Fruit fly (Drosophila melanogaster) whole organism, embryonic: ENCODE data around the gene Vta1.

Source experiments
- CG10209 ChIP-seq: fragments of 200-800 bp; sonication (Bioruptor generic); optimal IDR thresholded peaks from 3 replicates; lab custom pipeline; 2017; ENCODE audit warnings: missing biosample characterization, mild to moderate bottlenecking, missing genetic modification characterization, missing genetic modification reagents
- CG10979 ChIP-seq: fragments of 200-800 bp; sonication (Bioruptor generic); optimal IDR thresholded peaks from 2 replicates; lab custom pipeline; 2018; ENCODE audit warnings: missing biosample characterization, mild to moderate bottlenecking, missing genetic modification characterization, moderate library complexity
- CG12236 ChIP-seq: fragments of 200-800 bp; sonication (Bioruptor generic); optimal IDR thresholded peaks from 2 replicates; lab custom pipeline; 2016; ENCODE audit warnings: missing biosample characterization, missing genetic modification characterization
- CG12299 ChIP-seq: fragments of 200-800 bp; sonication (Bioruptor generic); optimal IDR thresholded peaks from 2 replicates; lab custom pipeline; 2018; ENCODE audit warnings: missing biosample characterization, mild to moderate bottlenecking, missing genetic modification characterization
- CG12744 ChIP-seq: fragments of 200-800 bp; sonication (Bioruptor generic); optimal IDR thresholded peaks from 2 replicates; lab custom pipeline; 2016; ENCODE audit warnings: missing biosample characterization, missing genetic modification characterization
- CG14860 ChIP-seq: fragments of 200-800 bp; sonication (Bioruptor generic); IDR thresholded peaks from 3 replicates; pipeline ENCODE4 v1.3.6; 2022; ENCODE audit warnings: missing biosample characterization, missing genetic modification characterization; ENCODE audit not compliant: partially characterized antibody
- CG17361 ChIP-seq: fragments of 200-800 bp; sonication (Bioruptor generic); IDR thresholded peaks from 3 replicates; pipeline ENCODE4 v1.3.6; 2022; ENCODE audit warnings: missing biosample characterization, missing genetic modification characterization
- CG17568 ChIP-seq: fragments of 200-800 bp; sonication (Bioruptor generic); optimal IDR thresholded peaks from 2 replicates; lab custom pipeline; 2018; ENCODE audit warnings: missing biosample characterization, mild to moderate bottlenecking, missing genetic modification characterization, moderate library complexity
- CG31224 ChIP-seq: fragments of 200-800 bp; sonication (Bioruptor generic); IDR thresholded peaks from 2 replicates; pipeline ENCODE4 v1.3.6; 2022; ENCODE audit warnings: missing biosample characterization, missing genetic modification characterization
- CG33213 ChIP-seq: fragments of 200-800 bp; sonication (Bioruptor generic); optimal IDR thresholded peaks from 3 replicates; lab custom pipeline; 2016; ENCODE audit warnings: missing biosample characterization, missing genetic modification characterization
- CG3726 ChIP-seq: fragments of 200-800 bp; sonication (Bioruptor generic); IDR thresholded peaks from 3 replicates; pipeline ENCODE4, ENCODE4 v1.3.6; 2022; ENCODE audit warnings: missing biosample characterization, missing genetic modification characterization
- CG42726 ChIP-seq: fragments of 200-800 bp; sonication (Bioruptor generic); IDR thresholded peaks from 2 replicates; pipeline ENCODE4 v1.3.6; 2022; ENCODE audit warnings: missing biosample characterization, missing genetic modification characterization; ENCODE audit not compliant: partially characterized antibody
- CG4404 ChIP-seq: fragments of 200-800 bp; sonication (Bioruptor generic); IDR thresholded peaks from 2 replicates; pipeline ENCODE4 v1.3.6; 2022; ENCODE audit warnings: missing biosample characterization, missing genetic modification characterization
- CG4424 ChIP-seq: fragments of 200-800 bp; sonication (Bioruptor generic); optimal IDR thresholded peaks from 3 replicates; lab custom pipeline; 2016; ENCODE audit warnings: missing biosample characterization, missing genetic modification characterization
- CG6254 ChIP-seq: fragments of 200-800 bp; sonication (Bioruptor generic); optimal IDR thresholded peaks from 3 replicates; lab custom pipeline; 2017; ENCODE audit warnings: mild to moderate bottlenecking, missing biosample characterization, missing genetic modification reagents, missing genetic modification characterization
- CG6791 ChIP-seq: fragments of 200-800 bp; sonication (Bioruptor generic); IDR thresholded peaks from 3 replicates; pipeline ENCODE4 v1.3.6; 2022; ENCODE audit warnings: missing biosample characterization, missing genetic modification characterization; ENCODE audit not compliant: partially characterized antibody
- CG7556 ChIP-seq: fragments of 200-800 bp; sonication (Bioruptor generic); optimal IDR thresholded peaks from 2 replicates; lab custom pipeline; 2017; ENCODE audit warnings: missing biosample characterization, mild to moderate bottlenecking, missing genetic modification characterization
- CG7839 ChIP-seq: fragments of 200-800 bp; sonication (Bioruptor generic); optimal IDR thresholded peaks from 3 replicates; lab custom pipeline; 2018; ENCODE audit warnings: missing biosample characterization, mild to moderate bottlenecking, missing genetic modification characterization, moderate library complexity
- CG9215 ChIP-seq: fragments of 200-800 bp; sonication (Bioruptor generic); IDR thresholded peaks from 2 replicates; pipeline ENCODE4 v1.3.6; 2022; ENCODE audit warnings: missing biosample characterization, missing genetic modification characterization
- Chrac-16 ChIP-seq: fragments of 200-800 bp; sonication (Bioruptor generic); optimal IDR thresholded peaks from 3 replicates; lab custom pipeline; 2016; ENCODE audit warnings: missing biosample characterization, missing genetic modification characterization
- Doc2 ChIP-seq: fragments of 200-800 bp; sonication (Bioruptor generic); IDR thresholded peaks from 2 replicates; pipeline ENCODE4 v1.3.6; 2022; ENCODE audit warnings: missing biosample characterization, missing genetic modification characterization
- Doc3 ChIP-seq: fragments of 200-800 bp; sonication (Bioruptor generic); IDR thresholded peaks from 3 replicates; pipeline ENCODE4 v1.3.6; 2022; ENCODE audit warnings: missing biosample characterization, missing genetic modification characterization; ENCODE audit not compliant: partially characterized antibody
- E2f1 ChIP-seq: fragments of 200-800 bp; sonication (Bioruptor generic); IDR thresholded peaks from 2 replicates; pipeline ENCODE4 v1.3.6; 2022; ENCODE audit warnings: missing biosample characterization, missing genetic modification characterization
- E2f2 ChIP-seq: fragments of 200-800 bp; sonication (Bioruptor generic); IDR thresholded peaks from 2 replicates; pipeline ENCODE4 v1.3.6; 2022; ENCODE audit warnings: missing biosample characterization, missing genetic modification characterization
- Gug ChIP-seq: fragments of 200-800 bp; sonication (Bioruptor generic); IDR thresholded peaks from 4 replicates; pipeline ENCODE4 v1.3.6; 2022; ENCODE audit warnings: missing biosample characterization, missing genetic modification characterization
- H2.0 ChIP-seq: fragments of 200-800 bp; sonication (Bioruptor generic); IDR thresholded peaks from 2 replicates; pipeline ENCODE4 v1.3.6; 2022; ENCODE audit warnings: missing biosample characterization, missing genetic modification characterization
- Hand ChIP-seq: fragments of 200-800 bp; sonication (Bioruptor generic); optimal IDR thresholded peaks from 2 replicates; lab custom pipeline; 2017; ENCODE audit warnings: mild to moderate bottlenecking, missing biosample characterization, missing genetic modification reagents, missing genetic modification characterization
- Nf-YA ChIP-seq: fragments of 200-800 bp; sonication (Bioruptor generic); IDR thresholded peaks from 2 replicates; pipeline ENCODE4 v1.3.6; 2022; ENCODE audit warnings: missing biosample characterization, missing genetic modification characterization
- Ptx1 ChIP-seq: fragments of 200-800 bp; sonication (Bioruptor generic); IDR thresholded peaks from 2 replicates; pipeline ENCODE4 v1.3.6; 2022; ENCODE audit warnings: missing biosample characterization, missing genetic modification characterization
- Taf1 ChIP-seq: fragments of 200-800 bp; sonication (Bioruptor generic); IDR thresholded peaks from 2 replicates; pipeline ENCODE4 v1.3.6; 2022; ENCODE audit warnings: missing biosample characterization, missing genetic modification characterization
- aop ChIP-seq: fragments of 200-800 bp; sonication (Bioruptor generic); IDR thresholded peaks from 2 replicates; pipeline ENCODE4 v1.3.6; 2022; ENCODE audit warnings: missing biosample characterization, missing genetic modification characterization
- bbx ChIP-seq: fragments of 200-800 bp; sonication (Bioruptor generic); IDR thresholded peaks from 2 replicates; pipeline ENCODE4 v1.3.6; 2022; ENCODE audit warnings: missing biosample characterization, missing genetic modification characterization; ENCODE audit not compliant: partially characterized antibody
- caup ChIP-seq: fragments of 200-800 bp; sonication (Bioruptor generic); optimal IDR thresholded peaks from 3 replicates; lab custom pipeline; 2017; ENCODE audit warnings: missing biosample characterization, mild to moderate bottlenecking, missing genetic modification characterization, moderate library complexity; ENCODE audit not compliant: severe bottlenecking
- chinmo ChIP-seq: fragments of 200-800 bp; sonication (Bioruptor generic); IDR thresholded peaks from 4 replicates; pipeline ENCODE4 v1.3.6; 2022; ENCODE audit warnings: missing biosample characterization, missing genetic modification characterization; ENCODE audit not compliant: partially characterized antibody
- danr ChIP-seq: fragments of 200-800 bp; sonication (Bioruptor generic); IDR thresholded peaks from 2 replicates; pipeline ENCODE4 v1.3.6; 2022; ENCODE audit warnings: missing biosample characterization, missing genetic modification characterization
- dysf ChIP-seq: fragments of 200-800 bp; sonication (Bioruptor generic); IDR thresholded peaks from 3 replicates; pipeline ENCODE4 v1.3.6; 2022; ENCODE audit warnings: missing biosample characterization, missing genetic modification characterization
- fru ChIP-seq: fragments of >200 bp; optimal IDR thresholded peaks from 2 replicates; lab custom pipeline; 2017
- gfzf ChIP-seq: fragments of 200-800 bp; sonication (Bioruptor generic); optimal IDR thresholded peaks from 2 replicates; lab custom pipeline; 2016; ENCODE audit warnings: missing biosample characterization, mild to moderate bottlenecking, missing genetic modification characterization, moderate library complexity
- hkb ChIP-seq, 2 experiments: fragments of 200-800 bp in 1 of 2; fragments of >200 bp in 1 of 2; sonication (Bioruptor generic) in 1 of 2; IDR thresholded peaks in 1 of 2; optimal IDR thresholded peaks in 1 of 2; 2 replicates each; pipeline versions ENCODE4 v1.3.6 to Lab custom; 2017 to 2022; ENCODE audit warnings: missing biosample characterization in 1 of 2, missing genetic modification characterization in 1 of 2
- jing ChIP-seq: fragments of 200-800 bp; sonication (Bioruptor generic); optimal IDR thresholded peaks from 2 replicates; lab custom pipeline; 2018; ENCODE audit warnings: missing biosample characterization, mild to moderate bottlenecking, missing genetic modification characterization
- lilli ChIP-seq: fragments of 200-800 bp; sonication (Bioruptor generic); optimal IDR thresholded peaks from 3 replicates; lab custom pipeline; 2016; ENCODE audit warnings: missing biosample characterization, missing genetic modification characterization
- nau ChIP-seq: fragments of 200-800 bp; sonication (Bioruptor generic); optimal IDR thresholded peaks from 3 replicates; lab custom pipeline; 2017; ENCODE audit warnings: missing biosample characterization, mild to moderate bottlenecking, missing genetic modification characterization, missing genetic modification reagents
- oc ChIP-seq: fragments of 200-800 bp; sonication (Bioruptor generic); optimal IDR thresholded peaks from 2 replicates; lab custom pipeline; 2018; ENCODE audit warnings: missing biosample characterization, mild to moderate bottlenecking, missing genetic modification characterization, moderate library complexity
- scrt ChIP-seq: fragments of 200-800 bp; sonication (Bioruptor generic); optimal IDR thresholded peaks from 2 replicates; lab custom pipeline; 2018; ENCODE audit warnings: missing biosample characterization, mild to moderate bottlenecking, missing genetic modification characterization, moderate library complexity
- sna ChIP-seq: fragments of 200-800 bp; sonication (Bioruptor generic); IDR thresholded peaks from 2 replicates; pipeline ENCODE4 v1.3.6; 2022; ENCODE audit warnings: missing biosample characterization, missing genetic modification characterization; ENCODE audit not compliant: partially characterized antibody
- tin ChIP-seq: fragments of 200-800 bp; sonication (Bioruptor generic); optimal IDR thresholded peaks from 3 replicates; lab custom pipeline; 2016; ENCODE audit warnings: missing biosample characterization, missing genetic modification characterization
- tio ChIP-seq: fragments of 200-800 bp; sonication (Bioruptor generic); optimal IDR thresholded peaks from 2 replicates; lab custom pipeline; 2017; ENCODE audit warnings: missing biosample characterization, missing genetic modification characterization, inconsistent platforms
- trem ChIP-seq: fragments of 200-800 bp; optimal IDR thresholded peaks from 3 replicates; lab custom pipeline; 2019; ENCODE audit warnings: missing biosample characterization, mild to moderate bottlenecking, missing genetic modification characterization, moderate library complexity
- wek ChIP-seq: fragments of 200-800 bp; sonication (Bioruptor generic); optimal IDR thresholded peaks from 3 replicates; lab custom pipeline; 2018; ENCODE audit warnings: missing biosample characterization, mild to moderate bottlenecking, missing genetic modification characterization, moderate library complexity

Vta1 gene

DNA sequence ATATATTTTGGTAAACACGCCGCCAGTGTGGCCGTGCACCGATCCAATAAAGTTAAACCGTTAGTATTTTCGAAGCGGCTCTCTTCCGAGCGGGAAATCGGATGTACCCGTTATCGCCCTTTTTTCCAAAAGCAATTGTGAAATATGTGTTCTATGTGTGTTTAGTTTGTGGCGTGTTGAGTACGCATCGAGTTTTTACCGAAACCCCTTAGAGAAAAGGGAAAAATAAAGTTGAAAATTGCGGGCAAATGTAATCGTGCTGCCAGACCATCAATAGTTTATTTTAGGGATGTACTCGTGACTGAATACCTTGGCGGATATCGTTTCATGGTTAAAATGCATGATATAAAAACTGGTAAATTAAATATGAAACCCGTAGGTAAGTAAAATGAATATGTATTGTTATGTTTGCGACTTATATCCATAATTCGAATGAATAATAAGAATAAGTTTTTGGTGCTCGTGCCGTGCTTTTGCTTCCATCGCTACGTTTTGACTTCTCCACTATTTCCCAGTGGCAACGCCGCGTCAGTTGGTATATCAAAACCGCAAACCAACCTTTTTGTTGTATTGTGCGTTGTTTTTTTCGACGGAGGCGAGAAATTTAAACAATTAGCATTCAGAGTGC is 13.4 kb downstream of the Vta1 start, which contains the start of the genes Mettl2 and Bgb (continued):
- TF ChIP-seq caup (GFP tag; lab: Kevin White, UChicago) (peak; percentile 53), Taf1 (GFP tag; lab: Robert Waterston, UW) (peak; percentile 73), CG3726 (GFP tag; lab: Robert Waterston, UW) (peak; percentile 76; the same call in 2 of the 3 replicates), E2f1 (GFP tag; lab: Robert Waterston, UW) (peak; percentile 71), gfzf (peak; percentile 64), CG12744 (GFP tag; lab: Kevin White, UChicago) (no peak), CG10209 (GFP tag; lab: Kevin White, UChicago) (peak; percentile 55), CG42726 (GFP tag; lab: Robert Waterston, UW) (no peak), CG17568 (GFP tag; lab: Kevin White, UChicago) (no peak), CG17361 (GFP tag; lab: Robert Waterston, UW) (peak; percentile 91), CG31224 (peak; percentile 72), Doc3 (GFP tag; lab: Robert Waterston, UW) (peak; percentile 86), CG12299 (tag; lab: Kevin White, UChicago) (no peak), CG10979 (tag; lab: Kevin White, UChicago) (peak; percentile 69), Ptx1 (peak; percentile 89), nau (GFP tag; lab: Kevin White, UChicago) (no peak), lilli (peak; percentile 90), danr (GFP tag; lab: Robert Waterston, UW) (peak; percentile 80), Hand (no peak), hkb (optimal IDR thresholded peaks at IDR 0.05; lab: Kevin White, UChicago) (peak; percentile 64), hkb (GFP tag; IDR thresholded peaks at IDR 0.05; lab: Robert Waterston, UW) (peak; percentile 37; the same call in 1 of the 2 replicates), CG6254 (GFP tag; lab: Kevin White, UChicago) (peak; percentile 51), trem (tag; lab: Kevin White, UChicago) (peak; percentile 78), CG12236 (GFP tag; lab: Kevin White, UChicago) (peak; percentile 20), aop (GFP tag; lab: Robert Waterston, UW) (no peak), Nf-YA (GFP tag; lab: Robert Waterston, UW) (no peak), CG9215 (GFP tag; lab: Robert Waterston, UW) (peak; percentile 90), oc (no peak), sna (GFP tag; lab: Robert Waterston, UW) (peak; percentile 69; the same call in 1 of the 2 replicates), CG14860 (GFP tag; lab: Robert Waterston, UW) (peak; percentile 75), Gug (GFP tag; lab: Robert Waterston, UW) (peak; percentile 93), tin (peak; percentile 86), jing (GFP tag; lab: Kevin White, UChicago) (no peak), CG7839 (peak; percentile 84), wek (GFP tag; lab: Kevin White, UChicago) (no peak), scrt (GFP tag; lab: Kevin White, UChicago) (no peak), CG33213 (GFP tag; lab: Kevin White, UChicago) (peak; percentile 65), Chrac-16 (GFP tag; lab: Kevin White, UChicago) (peak; percentile 76), CG7556 (GFP tag; lab: Kevin White, UChicago) (peak; percentile 55), dysf (peak; percentile 87), tio (GFP tag; lab: Kevin White, UChicago) (no peak), CG6791 (0 out of 3 replicates have a peak, but pooled peaks have one; percentile 16), fru (lab: Kevin White, UChicago) (no peak), CG4424 (peak; percentile 84), chinmo (no peak), E2f2 (GFP tag; lab: Robert Waterston, UW) (peak; percentile 80), CG4404 (peak; percentile 90), bbx (GFP tag; lab: Robert Waterston, UW) (peak; percentile 41; the same call in 1 of the 2 replicates), H2.0 (peak; percentile 60), Doc2 (GFP tag; lab: Robert Waterston, UW) (peak; percentile 57; the same call in 1 of the 2 replicates)
